Fruit fly (Drosophila melanogaster) whole organism, embryonic: Measurements from ENCODE around the gene CG12814.

Source experiments
- ATbp ChIP-seq: fragments of 200-800 bp; sonication (Bioruptor generic); optimal IDR thresholded peaks from 2 replicates; lab custom pipeline; 2017; ENCODE audit warnings: missing biosample characterization, mild to moderate bottlenecking, missing genetic modification characterization, missing genetic modification reagents
- CG10543 ChIP-seq: fragments of 200-800 bp; sonication (Bioruptor generic); optimal IDR thresholded peaks from 3 replicates; lab custom pipeline; 2017; ENCODE audit warnings: missing biosample characterization, mild to moderate bottlenecking, missing genetic modification characterization, moderate library complexity
- CG10565 ChIP-seq: fragments of 200-800 bp; sonication (Bioruptor generic); optimal IDR thresholded peaks from 3 replicates; lab custom pipeline; 2016; ENCODE audit warnings: missing biosample characterization, mild to moderate bottlenecking, missing genetic modification characterization
- CG11398 ChIP-seq: fragments of 200-800 bp; sonication (Bioruptor generic); optimal IDR thresholded peaks from 2 replicates; lab custom pipeline; 2016; ENCODE audit warnings: missing biosample characterization, missing genetic modification characterization
- CG12299 ChIP-seq: fragments of 200-800 bp; sonication (Bioruptor generic); optimal IDR thresholded peaks from 2 replicates; lab custom pipeline; 2018; ENCODE audit warnings: missing biosample characterization, mild to moderate bottlenecking, missing genetic modification characterization
- CG13123 ChIP-seq: fragments of 200-800 bp; sonication (Bioruptor generic); optimal IDR thresholded peaks from 2 replicates; lab custom pipeline; 2016; ENCODE audit warnings: missing biosample characterization, missing genetic modification characterization
- CG13287 ChIP-seq: fragments of 200-800 bp; sonication (Bioruptor generic); IDR thresholded peaks from 2 replicates; pipeline ENCODE4 v1.3.6; 2022; ENCODE audit warnings: missing biosample characterization, missing genetic modification characterization; ENCODE audit not compliant: partially characterized antibody
- CG13296 ChIP-seq: fragments of 200-800 bp; sonication (Bioruptor generic); optimal IDR thresholded peaks from 3 replicates; lab custom pipeline; 2018; ENCODE audit warnings: missing biosample characterization, mild to moderate bottlenecking, missing genetic modification characterization
- CG14014 ChIP-seq: fragments of 200-800 bp; sonication (Bioruptor generic); IDR thresholded peaks from 2 replicates; pipeline ENCODE4 v1.3.6; 2022; ENCODE audit warnings: missing biosample characterization, missing genetic modification characterization
- CG14860 ChIP-seq: fragments of 200-800 bp; sonication (Bioruptor generic); IDR thresholded peaks from 3 replicates; pipeline ENCODE4 v1.3.6; 2022; ENCODE audit warnings: missing biosample characterization, missing genetic modification characterization; ENCODE audit not compliant: partially characterized antibody
- CG16813 ChIP-seq: fragments of 200-800 bp; sonication (Bioruptor generic); IDR thresholded peaks from 3 replicates; pipeline ENCODE4 v1.3.6; 2022; ENCODE audit warnings: missing biosample characterization, missing genetic modification characterization; ENCODE audit not compliant: partially characterized antibody
- CG17361 ChIP-seq: fragments of 200-800 bp; sonication (Bioruptor generic); IDR thresholded peaks from 3 replicates; pipeline ENCODE4 v1.3.6; 2022; ENCODE audit warnings: missing biosample characterization, missing genetic modification characterization
- CG31441 ChIP-seq: fragments of 200-800 bp; sonication (Bioruptor generic); IDR thresholded peaks from 2 replicates; pipeline ENCODE4 v1.3.6; 2022; ENCODE audit warnings: missing biosample characterization, missing genetic modification characterization
- CG3163 ChIP-seq: fragments of 200-800 bp; sonication (Bioruptor generic); optimal IDR thresholded peaks from 3 replicates; lab custom pipeline; 2016; ENCODE audit warnings: missing biosample characterization, missing genetic modification characterization
- CG3726 ChIP-seq: fragments of 200-800 bp; sonication (Bioruptor generic); IDR thresholded peaks from 3 replicates; pipeline ENCODE4, ENCODE4 v1.3.6; 2022; ENCODE audit warnings: missing biosample characterization, missing genetic modification characterization
- CG4282 ChIP-seq: fragments of 200-800 bp; sonication (Bioruptor generic); optimal IDR thresholded peaks from 2 replicates; lab custom pipeline; 2016; ENCODE audit warnings: missing biosample characterization, missing genetic modification characterization
- CG6765 ChIP-seq: fragments of 200-800 bp; sonication (Bioruptor generic); optimal IDR thresholded peaks from 3 replicates; lab custom pipeline; 2017; ENCODE audit warnings: missing biosample characterization, mild to moderate bottlenecking, missing genetic modification characterization
- CG6854 ChIP-seq: fragments of 200-800 bp; sonication (Bioruptor generic); optimal IDR thresholded peaks from 3 replicates; lab custom pipeline; 2017; ENCODE audit warnings: missing biosample characterization, mild to moderate bottlenecking, missing genetic modification characterization
- Dad ChIP-seq: fragments of 200-800 bp; sonication (Bioruptor generic); optimal IDR thresholded peaks from 3 replicates; lab custom pipeline; 2016; ENCODE audit warnings: missing biosample characterization, missing genetic modification characterization
- HLH4C ChIP-seq: fragments of 200-800 bp; sonication (Bioruptor generic); IDR thresholded peaks from 3 replicates; pipeline ENCODE4 v1.3.6; 2022; ENCODE audit warnings: missing biosample characterization, missing genetic modification characterization; ENCODE audit not compliant: partially characterized antibody
- HmgD ChIP-seq: fragments of 200-800 bp; sonication (Bioruptor generic); optimal IDR thresholded peaks from 3 replicates; lab custom pipeline; 2016; ENCODE audit warnings: missing biosample characterization, missing genetic modification characterization
- Hmr ChIP-seq: fragments of 200-800 bp; sonication (Bioruptor generic); optimal IDR thresholded peaks from 3 replicates; lab custom pipeline; 2017; ENCODE audit warnings: mild to moderate bottlenecking, missing biosample characterization, missing genetic modification reagents, missing genetic modification characterization
- Hr51 ChIP-seq, 2 experiments: fragments of 200-800 bp; sonication (Bioruptor generic); optimal IDR thresholded peaks; 2 replicates in 1 of 2; 3 replicates in 1 of 2; lab custom pipeline; 2016 to 2018; ENCODE audit warnings: missing biosample characterization in 2 of 2, missing genetic modification characterization in 2 of 2, mild to moderate bottlenecking in 1 of 2, moderate library complexity in 1 of 2
- Meics ChIP-seq: fragments of 200-800 bp; sonication (Bioruptor generic); optimal IDR thresholded peaks from 2 replicates; lab custom pipeline; 2017; ENCODE audit warnings: missing biosample characterization, mild to moderate bottlenecking, missing genetic modification characterization
- Scr ChIP-seq: fragments of 200-800 bp; sonication (Bioruptor generic); IDR thresholded peaks from 2 replicates; pipeline ENCODE4 v1.3.6; 2022; ENCODE audit warnings: missing biosample characterization, missing genetic modification characterization; ENCODE audit not compliant: partially characterized antibody
- abd-A ChIP-seq: fragments of 200-800 bp; sonication (Bioruptor generic); optimal IDR thresholded peaks from 3 replicates; lab custom pipeline; 2019; ENCODE audit warnings: missing biosample characterization, mild to moderate bottlenecking, missing genetic modification characterization, moderate library complexity
- aop ChIP-seq: fragments of 200-800 bp; sonication (Bioruptor generic); IDR thresholded peaks from 2 replicates; pipeline ENCODE4 v1.3.6; 2022; ENCODE audit warnings: missing biosample characterization, missing genetic modification characterization
- crp ChIP-seq, 2 experiments: fragments of 200-800 bp; sonication (Bioruptor generic); optimal IDR thresholded peaks; 2 replicates in 1 of 2; 3 replicates in 1 of 2; lab custom pipeline; 2017; ENCODE audit warnings: missing biosample characterization in 2 of 2, missing genetic modification characterization in 2 of 2, mild to moderate bottlenecking in 1 of 2, moderate library complexity in 1 of 2
- emc ChIP-seq: fragments of 200-800 bp; sonication (Bioruptor generic); optimal IDR thresholded peaks from 2 replicates; lab custom pipeline; 2016; ENCODE audit warnings: missing biosample characterization, missing genetic modification characterization
- fd102C ChIP-seq: fragments of 200-800 bp; sonication (Bioruptor generic); optimal IDR thresholded peaks from 2 replicates; lab custom pipeline; 2018; ENCODE audit warnings: missing biosample characterization, mild to moderate bottlenecking, missing genetic modification characterization, moderate library complexity
- fd3F ChIP-seq: fragments of 200-800 bp; sonication (Bioruptor generic); optimal IDR thresholded peaks from 2 replicates; lab custom pipeline; 2018; ENCODE audit warnings: missing biosample characterization, mild to moderate bottlenecking, missing genetic modification characterization, moderate library complexity
- gem ChIP-seq: fragments of 200-800 bp; sonication (Bioruptor generic); optimal IDR thresholded peaks from 2 replicates; lab custom pipeline; 2019; ENCODE audit warnings: missing biosample characterization, mild to moderate bottlenecking, missing genetic modification characterization, moderate library complexity
- mirr ChIP-seq: fragments of 200-800 bp; sonication (Bioruptor generic); optimal IDR thresholded peaks from 3 replicates; lab custom pipeline; 2018; ENCODE audit warnings: missing biosample characterization, mild to moderate bottlenecking, missing genetic modification characterization
- nerfin-2 ChIP-seq: fragments of 200-800 bp; sonication (Bioruptor generic); IDR thresholded peaks from 2 replicates; pipeline ENCODE4 v1.3.6; 2022; ENCODE audit warnings: missing biosample characterization, missing genetic modification characterization; ENCODE audit not compliant: partially characterized antibody
- oc ChIP-seq: fragments of 200-800 bp; sonication (Bioruptor generic); optimal IDR thresholded peaks from 2 replicates; lab custom pipeline; 2018; ENCODE audit warnings: missing biosample characterization, mild to moderate bottlenecking, missing genetic modification characterization, moderate library complexity
- peb ChIP-seq: fragments of 200-800 bp; sonication (Bioruptor generic); IDR thresholded peaks from 2 replicates; pipeline ENCODE4 v1.3.6; 2022; ENCODE audit warnings: missing biosample characterization, missing genetic modification characterization
- row ChIP-seq: fragments of 200-800 bp; sonication (Bioruptor generic); IDR thresholded peaks from 3 replicates; pipeline ENCODE4 v1.3.6; 2022; ENCODE audit warnings: missing biosample characterization, missing genetic modification characterization
- run ChIP-seq: fragments of 200-800 bp; sonication (Bioruptor generic); optimal IDR thresholded peaks from 3 replicates; lab custom pipeline; 2018; ENCODE audit warnings: missing biosample characterization, mild to moderate bottlenecking, missing genetic modification characterization
- sens ChIP-seq: fragments of 200-800 bp; sonication (Bioruptor generic); peaks from one replicate; lab custom pipeline; 2016; ENCODE audit warnings: missing biosample characterization, missing genetic modification characterization
- sob ChIP-seq: fragments of 200-800 bp; sonication (Bioruptor generic); IDR thresholded peaks from 2 replicates; pipeline ENCODE4 v1.3.6; 2022; ENCODE audit warnings: missing biosample characterization, missing genetic modification characterization
- tap ChIP-seq: fragments of 200-800 bp; optimal IDR thresholded peaks from 3 replicates; lab custom pipeline; 2019; ENCODE audit warnings: missing biosample characterization, mild to moderate bottlenecking, missing genetic modification characterization, moderate library complexity
- usp ChIP-seq: fragments of >200 bp; optimal IDR thresholded peaks from 2 replicates; lab custom pipeline; 2017; ENCODE audit warnings: missing biosample characterization, missing genetic modification characterization

CG12814 gene

DNA sequence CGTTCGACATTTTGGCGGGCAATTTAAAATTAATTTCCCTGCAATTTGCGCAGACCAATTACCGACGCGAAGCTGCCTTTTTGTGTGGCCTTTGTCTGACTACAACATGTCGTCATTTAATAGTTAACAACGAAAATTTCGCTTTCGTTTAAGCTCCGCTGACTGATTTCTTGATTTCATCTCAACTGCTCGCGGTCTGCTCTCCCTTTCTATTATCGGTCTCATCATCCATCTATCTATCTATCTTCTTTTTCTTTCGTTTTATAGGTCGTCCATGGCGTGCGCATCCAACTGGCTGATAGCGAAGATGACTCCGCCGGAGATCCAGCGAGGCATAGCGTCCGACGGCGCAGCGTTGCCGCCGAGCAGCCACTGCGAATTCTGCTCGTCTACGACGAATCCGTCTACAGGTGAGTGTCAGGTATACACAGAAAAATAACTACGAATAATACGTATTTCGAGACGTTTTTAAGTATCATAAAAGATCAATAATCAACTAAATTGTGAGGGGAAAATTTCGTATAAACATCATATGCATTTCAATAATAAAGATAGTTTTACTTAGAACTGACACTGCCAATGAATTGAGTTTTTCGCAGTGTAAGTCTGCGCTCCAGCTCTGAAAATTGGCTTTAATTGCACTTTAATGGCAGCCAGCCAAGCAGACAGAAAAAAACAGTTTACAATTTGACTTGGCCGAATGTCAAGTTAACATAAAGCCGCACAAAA lies 35.3 kb downstream of the CG12814 start (continued):
- TF ChIP-seq CG31441 (GFP tag; lab: Robert Waterston, UW) (no peak), CG10565 (no peak), sob (GFP tag; lab: Robert Waterston, UW) (peak; percentile 48; the same call in 1 of the 2 replicates), CG3163 (GFP tag; lab: Kevin White, UChicago) (no peak), emc (no peak), Dad (GFP tag; lab: Kevin White, UChicago) (no peak), fd3F (no peak), CG12299 (tag; lab: Kevin White, UChicago) (no peak), Meics (no peak), CG13123 (no peak), fd102C (GFP tag; lab: Kevin White, UChicago) (no peak), CG6854 (GFP tag; lab: Kevin White, UChicago) (no peak), gem (peak; percentile 65), ATbp (GFP tag; lab: Kevin White, UChicago) (no peak), oc (no peak), CG3726 (GFP tag; lab: Robert Waterston, UW) (no peak), crp (GFP tag; optimal IDR thresholded peaks at IDR 0.05; lab: Kevin White, UChicago) (no peak), Hr51 (GFP tag; optimal IDR thresholded peaks at IDR 0.05; lab: Kevin White, UChicago) (no peak), tap (tag; lab: Kevin White, UChicago) (no peak), aop (no peak), CG13296 (GFP tag; lab: Kevin White, UChicago) (no peak), CG10543 (GFP tag; lab: Kevin White, UChicago) (no peak), usp (GFP tag; lab: Kevin White, UChicago) (no peak), CG14014 (GFP tag; lab: Robert Waterston, UW) (peak; percentile 49; the same call in 1 of the 2 replicates), CG17361 (GFP tag; lab: Robert Waterston, UW) (no peak), abd-A (tag; lab: Kevin White, UChicago) (no peak), run (tag; lab: Kevin White, UChicago) (peak; percentile 26), CG13287 (GFP tag; lab: Robert Waterston, UW) (no peak), CG4282 (no peak), row (GFP tag; lab: Robert Waterston, UW) (peak; percentile 65), mirr (GFP tag; lab: Kevin White, UChicago) (no peak), peb (GFP tag; lab: Robert Waterston, UW) (no peak), CG11398 (GFP tag; lab: Kevin White, UChicago) (no peak), HmgD (GFP tag; lab: Kevin White, UChicago) (no peak), sens (GFP tag; lab: Kevin White, UChicago) (peak; percentile 80)

DNA sequence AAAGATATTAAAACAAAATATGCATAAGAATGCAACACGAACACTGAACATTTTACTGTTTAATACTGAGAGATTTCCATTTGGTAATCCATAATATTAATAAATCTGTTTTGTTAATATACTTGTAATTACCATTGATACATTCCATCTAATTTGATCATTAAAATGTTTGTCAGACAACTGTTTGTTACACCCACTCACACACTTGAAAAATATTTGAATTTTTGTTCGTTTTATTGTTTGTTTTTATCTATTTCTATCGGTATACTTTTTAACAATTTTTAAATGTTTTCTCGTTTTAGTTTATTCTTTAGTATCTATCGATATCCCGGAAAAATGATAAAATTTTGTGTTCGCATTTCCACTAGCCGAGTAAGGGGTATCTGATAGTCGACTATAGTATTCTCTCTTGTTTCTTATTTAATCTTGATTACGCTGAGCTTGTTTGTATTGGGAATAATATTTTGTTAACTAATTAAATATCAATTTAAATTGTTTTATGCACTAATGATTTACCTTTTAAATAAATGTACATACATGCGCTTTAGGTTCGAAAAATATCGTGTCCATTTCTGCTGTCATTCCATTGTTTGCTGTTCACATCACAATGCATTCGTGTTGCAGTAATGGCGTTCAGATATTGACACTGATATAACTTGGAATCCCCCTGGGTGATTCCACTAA lies 37.4 kb downstream of the CG12814 start, which contains the start of gene CG34303:
CG34303 (minus strand) TSS at position 51 of the 684 bp plus-strand sequence.
- TF ChIP-seq CG14860 (GFP tag; lab: Robert Waterston, UW) (peak; percentile 67), CG16813 (GFP tag; lab: Robert Waterston, UW) (peak; percentile 56; the same call in 2 of the 3 replicates), sens (GFP tag; lab: Kevin White, UChicago) (peak; percentile 51), Hmr (GFP tag; lab: Kevin White, UChicago) (no peak), HLH4C (GFP tag; lab: Robert Waterston, UW) (peak; percentile 69), CG6765 (GFP tag; lab: Kevin White, UChicago) (no peak), Scr (GFP tag; lab: Robert Waterston, UW) (peak; percentile 29), nerfin-2 (peak; percentile 40)
- TF ChIP-seq, all 482 proteins: peak for 6
